Worm (Caenorhabditis elegans) whole organism, L4 larva: ENCODE results near the gene ZK1037.6.

Experiments used
- F37D6.2 ChIP-seq: sonication (generic microtip); optimal IDR thresholded peaks from 2 replicates; lab custom pipeline; 2016; ENCODE audit warnings: mild to moderate bottlenecking, missing genetic modification characterization, missing compliant biosample characterization
- aly-2 ChIP-seq: sonication (generic microtip); optimal IDR thresholded peaks from 2 replicates; lab custom pipeline; 2018; ENCODE audit warnings: missing biosample characterization, missing genetic modification characterization
- ceh-82 ChIP-seq: sonication (generic microtip); optimal IDR thresholded peaks from 2 replicates; lab custom pipeline; 2017; ENCODE audit warnings: missing biosample characterization, missing genetic modification characterization
- dve-1 ChIP-seq: sonication (generic microtip); optimal IDR thresholded peaks from 2 replicates; lab custom pipeline; 2017; ENCODE audit warnings: antibody characterized with exemption, mild to moderate bottlenecking, missing genetic modification characterization, missing compliant biosample characterization; ENCODE audit not compliant: insufficient read depth
- nhr-10 ChIP-seq: fragments of 150-350 bp; optimal IDR thresholded peaks from 2 replicates; lab custom pipeline; 2014; ENCODE audit warnings: missing biosample characterization, missing genetic modification characterization
- nhr-11 ChIP-seq: fragments of 150-350 bp; optimal IDR thresholded peaks from 2 replicates; lab custom pipeline; 2014; ENCODE audit warnings: missing biosample characterization, missing genetic modification characterization
- snpc-4 ChIP-seq: fragments of 150-350 bp; optimal IDR thresholded peaks from 2 replicates; lab custom pipeline; 2014; ENCODE audit warnings: missing biosample characterization, missing genetic modification characterization

- TF ChIP-seq snpc-4 (tag; lab: Kevin White, UChicago) (no peak), dve-1 (tag; lab: Kevin White, UChicago) (no peak), nhr-11 (no peak), aly-2 (no peak), ceh-82 (tag; lab: Kevin White, UChicago) (no peak), nhr-10 (tag; lab: Kevin White, UChicago) (no peak), F37D6.2 (tag; lab: Kevin White, UChicago) (no peak)
These were observed 24.8 kb upstream of the ZK1037.6 start, which contains the start of gene srx-58 for ce11 chrV:15352376-15352775.
